Fruit fly (Drosophila melanogaster) whole organism, embryonic: Measurements from ENCODE around the gene CG8837.

ENCODE experiments used
- Abd-B ChIP-seq: fragments of 200-800 bp; sonication (Bioruptor generic); optimal IDR thresholded peaks from 2 replicates; lab custom pipeline; 2018; ENCODE audit warnings: missing biosample characterization, mild to moderate bottlenecking, missing genetic modification characterization, moderate library complexity
- Aef1 ChIP-seq: fragments of 200-800 bp; sonication (Bioruptor generic); IDR thresholded peaks from 3 replicates; pipeline ENCODE4 v1.3.6; 2022; ENCODE audit warnings: missing biosample characterization, missing genetic modification characterization
- Bdp1 ChIP-seq: fragments of 200-800 bp; sonication (Bioruptor generic); optimal IDR thresholded peaks from 3 replicates; lab custom pipeline; 2016; ENCODE audit warnings: missing biosample characterization, missing genetic modification characterization
- CG10366 ChIP-seq: fragments of 200-800 bp; sonication (Bioruptor generic); IDR thresholded peaks from 2 replicates; pipeline ENCODE4 v1.3.6; 2022; ENCODE audit warnings: missing biosample characterization, missing genetic modification characterization
- CG10431 ChIP-seq: fragments of 200-800 bp; sonication (Bioruptor generic); optimal IDR thresholded peaks from 3 replicates; lab custom pipeline; 2018; ENCODE audit warnings: missing biosample characterization, mild to moderate bottlenecking, missing genetic modification characterization
- CG10654 ChIP-seq: fragments of 200-800 bp; sonication (Bioruptor generic); optimal IDR thresholded peaks from 2 replicates; lab custom pipeline; 2016; ENCODE audit warnings: missing biosample characterization, missing genetic modification characterization
- CG10979 ChIP-seq: fragments of 200-800 bp; sonication (Bioruptor generic); optimal IDR thresholded peaks from 2 replicates; lab custom pipeline; 2018; ENCODE audit warnings: missing biosample characterization, mild to moderate bottlenecking, missing genetic modification characterization, moderate library complexity
- CG11398 ChIP-seq: fragments of 200-800 bp; sonication (Bioruptor generic); optimal IDR thresholded peaks from 2 replicates; lab custom pipeline; 2016; ENCODE audit warnings: missing biosample characterization, missing genetic modification characterization
- CG12155 ChIP-seq: fragments of 200-800 bp; sonication (Bioruptor generic); optimal IDR thresholded peaks from 3 replicates; lab custom pipeline; 2016; ENCODE audit warnings: missing biosample characterization, missing genetic modification characterization
- CG12391 ChIP-seq: fragments of 200-800 bp; sonication (Bioruptor generic); optimal IDR thresholded peaks from 3 replicates; lab custom pipeline; 2018; ENCODE audit warnings: missing biosample characterization, mild to moderate bottlenecking, missing genetic modification characterization, moderate library complexity
- CG12744 ChIP-seq: fragments of 200-800 bp; sonication (Bioruptor generic); optimal IDR thresholded peaks from 2 replicates; lab custom pipeline; 2016; ENCODE audit warnings: missing biosample characterization, missing genetic modification characterization
- CG12769 ChIP-seq: fragments of 200-800 bp; sonication (Bioruptor generic); optimal IDR thresholded peaks from 2 replicates; lab custom pipeline; 2019; ENCODE audit warnings: missing biosample characterization, mild to moderate bottlenecking, missing genetic modification characterization, moderate library complexity
- CG1647 ChIP-seq: fragments of 200-800 bp; sonication (Bioruptor generic); optimal IDR thresholded peaks from 3 replicates; lab custom pipeline; 2016; ENCODE audit warnings: missing biosample characterization, missing genetic modification characterization
- CG17186 ChIP-seq: fragments of 200-800 bp; sonication (Bioruptor generic); optimal IDR thresholded peaks from 3 replicates; lab custom pipeline; 2017; ENCODE audit warnings: missing biosample characterization, missing genetic modification reagents, missing genetic modification characterization
- CG1792 ChIP-seq: fragments of 200-800 bp; sonication (Bioruptor generic); optimal IDR thresholded peaks from 2 replicates; lab custom pipeline; 2016; ENCODE audit warnings: missing biosample characterization, missing genetic modification characterization
- CG33213 ChIP-seq: fragments of 200-800 bp; sonication (Bioruptor generic); optimal IDR thresholded peaks from 3 replicates; lab custom pipeline; 2016; ENCODE audit warnings: missing biosample characterization, missing genetic modification characterization
- CG3726 ChIP-seq: fragments of 200-800 bp; sonication (Bioruptor generic); IDR thresholded peaks from 3 replicates; pipeline ENCODE4, ENCODE4 v1.3.6; 2022; ENCODE audit warnings: missing biosample characterization, missing genetic modification characterization
- CG4328 ChIP-seq: fragments of 200-800 bp; sonication (Bioruptor generic); optimal IDR thresholded peaks from 3 replicates; lab custom pipeline; 2017; ENCODE audit warnings: missing biosample characterization, missing genetic modification reagents, missing genetic modification characterization
- CG6791 ChIP-seq: fragments of 200-800 bp; sonication (Bioruptor generic); IDR thresholded peaks from 3 replicates; pipeline ENCODE4 v1.3.6; 2022; ENCODE audit warnings: missing biosample characterization, missing genetic modification characterization; ENCODE audit not compliant: partially characterized antibody
- CG7357 ChIP-seq: fragments of 200-800 bp; sonication (Bioruptor generic); IDR thresholded peaks from 3 replicates; pipeline ENCODE4 v1.3.6; 2022; ENCODE audit warnings: missing biosample characterization, missing genetic modification characterization
- CG7556 ChIP-seq: fragments of 200-800 bp; sonication (Bioruptor generic); optimal IDR thresholded peaks from 2 replicates; lab custom pipeline; 2017; ENCODE audit warnings: missing biosample characterization, mild to moderate bottlenecking, missing genetic modification characterization
- CG8924 ChIP-seq: fragments of 200-800 bp; optimal IDR thresholded peaks from 3 replicates; lab custom pipeline; 2019; ENCODE audit warnings: missing biosample characterization, mild to moderate bottlenecking, missing genetic modification characterization, moderate library complexity
- CHES-1-like ChIP-seq: fragments of 200-800 bp; sonication (Bioruptor generic); optimal IDR thresholded peaks from 2 replicates; lab custom pipeline; 2016; ENCODE audit warnings: missing biosample characterization, missing genetic modification characterization
- D19A ChIP-seq: fragments of 200-800 bp; optimal IDR thresholded peaks from 3 replicates; lab custom pipeline; 2019; ENCODE audit warnings: missing biosample characterization, mild to moderate bottlenecking, missing genetic modification characterization, moderate library complexity
- Dek ChIP-seq: fragments of 200-800 bp; sonication (Bioruptor generic); optimal IDR thresholded peaks from 3 replicates; lab custom pipeline; 2019; ENCODE audit warnings: missing biosample characterization, mild to moderate bottlenecking, missing genetic modification characterization, moderate library complexity
- Gsc ChIP-seq: fragments of 200-800 bp; sonication (Bioruptor generic); IDR thresholded peaks from 2 replicates; pipeline ENCODE4 v1.3.6; 2022; ENCODE audit warnings: missing biosample characterization, missing genetic modification characterization
- HHEX ChIP-seq: fragments of 200-800 bp; sonication (Bioruptor generic); optimal IDR thresholded peaks from 3 replicates; lab custom pipeline; 2017; ENCODE audit warnings: missing biosample characterization, mild to moderate bottlenecking, missing genetic modification characterization, missing genetic modification reagents
- HLH54F ChIP-seq: fragments of 200-800 bp; sonication (Bioruptor generic); optimal IDR thresholded peaks from 3 replicates; lab custom pipeline; 2016; ENCODE audit warnings: missing biosample characterization, missing genetic modification characterization
- Hey ChIP-seq: fragments of 200-800 bp; sonication (Bioruptor generic); optimal IDR thresholded peaks from 3 replicates; lab custom pipeline; 2018; ENCODE audit warnings: missing biosample characterization, mild to moderate bottlenecking, missing genetic modification characterization
- Hmx ChIP-seq: fragments of 200-800 bp; sonication (Bioruptor generic); optimal IDR thresholded peaks from 2 replicates; lab custom pipeline; 2016; ENCODE audit warnings: missing biosample characterization, missing genetic modification characterization
- Kr ChIP-seq: fragments of 200-800 bp; sonication (Bioruptor generic); optimal IDR thresholded peaks from 2 replicates; lab custom pipeline; 2017; ENCODE audit warnings: missing biosample characterization, mild to moderate bottlenecking, missing genetic modification characterization
- MTF-1 ChIP-seq: fragments of 200-800 bp; sonication (Bioruptor generic); optimal IDR thresholded peaks from 2 replicates; lab custom pipeline; 2018; ENCODE audit warnings: missing biosample characterization, mild to moderate bottlenecking, missing genetic modification characterization, borderline replicate concordance
- Oli ChIP-seq: fragments of 200-800 bp; sonication (Bioruptor generic); optimal IDR thresholded peaks from 2 replicates; lab custom pipeline; 2018; ENCODE audit warnings: missing biosample characterization, mild to moderate bottlenecking, missing genetic modification characterization, moderate library complexity
- Optix ChIP-seq: fragments of 200-800 bp; sonication (Bioruptor generic); IDR thresholded peaks from 3 replicates; pipeline ENCODE4 v1.3.6; 2022; ENCODE audit warnings: missing biosample characterization, missing genetic modification characterization
- Sin3A ChIP-seq: fragments of >200 bp; optimal IDR thresholded peaks from 2 replicates; lab custom pipeline; 2018
- ab ChIP-seq: fragments of 200-800 bp; sonication (Bioruptor generic); optimal IDR thresholded peaks from 2 replicates; lab custom pipeline; 2016; ENCODE audit warnings: missing biosample characterization, missing genetic modification characterization
- amos ChIP-seq: fragments of 200-800 bp; sonication (Bioruptor generic); IDR thresholded peaks from 2 replicates; pipeline ENCODE4 v1.3.6; 2022; ENCODE audit warnings: missing biosample characterization, missing genetic modification characterization; ENCODE audit not compliant: partially characterized antibody
- bcd ChIP-seq: fragments of 200-800 bp; sonication (Bioruptor generic); optimal IDR thresholded peaks from 2 replicates; lab custom pipeline; 2017; ENCODE audit warnings: missing biosample characterization, mild to moderate bottlenecking, missing genetic modification characterization
- ci ChIP-seq: fragments of 200-800 bp; sonication (Bioruptor generic); IDR thresholded peaks from 3 replicates; pipeline ENCODE4 v1.3.6; 2022; ENCODE audit warnings: missing biosample characterization, missing genetic modification characterization
- dpn ChIP-seq, 2 experiments: fragments of 200-800 bp; sonication (Bioruptor generic); optimal IDR thresholded peaks; 3 replicates each; lab custom pipeline; 2016; ENCODE audit warnings: missing biosample characterization in 2 of 2, missing genetic modification characterization in 2 of 2
- hb ChIP-seq: fragments of 200-800 bp; sonication (Bioruptor generic); IDR thresholded peaks from 3 replicates; pipeline ENCODE4 v1.3.6; 2022; ENCODE audit warnings: missing biosample characterization, missing genetic modification characterization; ENCODE audit not compliant: partially characterized antibody
- hbn ChIP-seq: fragments of 200-800 bp; sonication (Bioruptor generic); IDR thresholded peaks from 2 replicates; pipeline ENCODE4 v1.3.6; 2022; ENCODE audit warnings: missing biosample characterization, missing genetic modification characterization; ENCODE audit not compliant: partially characterized antibody
- jing ChIP-seq: fragments of 200-800 bp; sonication (Bioruptor generic); optimal IDR thresholded peaks from 2 replicates; lab custom pipeline; 2018; ENCODE audit warnings: missing biosample characterization, mild to moderate bottlenecking, missing genetic modification characterization
- rib ChIP-seq: fragments of 200-800 bp; sonication (Bioruptor generic); IDR thresholded peaks from 2 replicates; pipeline ENCODE4 v1.3.6; 2022; ENCODE audit warnings: missing biosample characterization, missing genetic modification characterization
- schlank ChIP-seq: fragments of 200-800 bp; sonication (Bioruptor generic); optimal IDR thresholded peaks from 2 replicates; lab custom pipeline; 2018; ENCODE audit warnings: missing biosample characterization, mild to moderate bottlenecking, missing genetic modification characterization
- sim ChIP-seq: fragments of 200-800 bp; sonication (Bioruptor generic); IDR thresholded peaks from 2 replicates; pipeline ENCODE4 v1.3.6; 2022; ENCODE audit warnings: missing biosample characterization, missing genetic modification characterization
- tup ChIP-seq: fragments of 200-800 bp; sonication (Bioruptor generic); optimal IDR thresholded peaks from 2 replicates; lab custom pipeline; 2016; ENCODE audit warnings: missing biosample characterization, mild to moderate bottlenecking, missing genetic modification characterization, moderate library complexity
- z ChIP-seq: fragments of 200-800 bp; sonication (Bioruptor generic); IDR thresholded peaks from 3 replicates; pipeline ENCODE4 v1.3.6; 2022; ENCODE audit warnings: missing biosample characterization, missing genetic modification characterization
- zfh1 ChIP-seq: fragments of 200-800 bp; sonication (Bioruptor generic); IDR thresholded peaks from 3 replicates; pipeline ENCODE4 v1.3.6; 2022; ENCODE audit warnings: missing biosample characterization, missing genetic modification characterization

Gene CG8837

dm6 chr2L:3354642-3355380 lies 34.8 kb downstream of the CG8837 start, which contains the start of gene E23 (continued):
- TF ChIP-seq rib (GFP tag; lab: Robert Waterston, UW), result peak; percentile 96
- TF ChIP-seq CG7556 (GFP tag; lab: Kevin White, UChicago), result peak; percentile 100
- peak; percentile 98 for TF ChIP-seq zfh1 (GFP tag; lab: Robert Waterston, UW)
- peak; percentile 95 for TF ChIP-seq CG7357 (GFP tag; lab: Robert Waterston, UW)
- TF ChIP-seq Oli, result peak; percentile 99
- peak; percentile 86 for TF ChIP-seq CG1792 (GFP tag; lab: Kevin White, UChicago)
- TF ChIP-seq dpn (GFP tag; optimal IDR thresholded peaks at IDR 0.05; lab: Kevin White, UChicago), result peak; percentile 96 to 99
- no peak for TF ChIP-seq CG6791 (GFP tag; lab: Robert Waterston, UW)
- peak; percentile 71; the same call in 2 of the 3 replicates for TF ChIP-seq z (GFP tag; lab: Robert Waterston, UW)
- TF ChIP-seq tup, result peak; percentile 93
- peak; percentile 99 for TF ChIP-seq Dek (tag; lab: Kevin White, UChicago)
- peak; percentile 100 for TF ChIP-seq CG8924
- TF ChIP-seq schlank (tag; lab: Kevin White, UChicago), result peak; percentile 92
- TF ChIP-seq CHES-1-like, result peak; percentile 95
- peak; percentile 98 for TF ChIP-seq Aef1 (GFP tag; lab: Robert Waterston, UW)
- TF ChIP-seq CG10654, result peak; percentile 98
- TF ChIP-seq CG11398, result peak; percentile 79
- peak; percentile 97 for TF ChIP-seq CG12155 (GFP tag; lab: Kevin White, UChicago)
- peak; percentile 9; the same call in 1 of the 3 replicates for TF ChIP-seq hb (GFP tag; lab: Robert Waterston, UW)
- peak; percentile 93 for TF ChIP-seq CG12744
- TF ChIP-seq CG4328, result peak; percentile 98
- peak; percentile 98 for TF ChIP-seq Abd-B (GFP tag; lab: Kevin White, UChicago)
- TF ChIP-seq CG10366 (GFP tag; lab: Robert Waterston, UW), result peak; percentile 98
- peak; percentile 98 for TF ChIP-seq D19A
- peak; percentile 90 for TF ChIP-seq MTF-1 (GFP tag; lab: Kevin White, UChicago)
- TF ChIP-seq amos (GFP tag; lab: Robert Waterston, UW), result peak; percentile 58; the same call in 1 of the 2 replicates
- TF ChIP-seq CG33213, result peak; percentile 91
- TF ChIP-seq ab (GFP tag; lab: Kevin White, UChicago), result peak; percentile 73
- TF ChIP-seq ci (GFP tag; lab: Robert Waterston, UW), result peak; percentile 97
- peak; percentile 97 for TF ChIP-seq CG3726 (GFP tag; lab: Robert Waterston, UW)
- peak; percentile 100 for TF ChIP-seq CG12391
- peak; percentile 88 for TF ChIP-seq Hey (tag; lab: Kevin White, UChicago)
- TF ChIP-seq hbn (GFP tag; lab: Robert Waterston, UW), result no peak
- peak; percentile 99 for TF ChIP-seq bcd (GFP tag; lab: Kevin White, UChicago)
- TF ChIP-seq CG10431, result peak; percentile 97
- peak; percentile 93 for TF ChIP-seq jing
- peak; percentile 95 for TF ChIP-seq Optix (GFP tag; lab: Robert Waterston, UW)
- peak; percentile 99 for TF ChIP-seq HHEX
- no peak for TF ChIP-seq Sin3A (lab: Kevin White, UChicago)
- TF ChIP-seq Bdp1, result peak; percentile 90
- peak; percentile 97 for TF ChIP-seq HLH54F (GFP tag; lab: Kevin White, UChicago)
- TF ChIP-seq Hmx, result peak; percentile 84
- TF ChIP-seq CG12769 (tag; lab: Kevin White, UChicago), result peak; percentile 89
- TF ChIP-seq Kr, result peak; percentile 83
- peak; percentile 99 for TF ChIP-seq CG10979 (tag; lab: Kevin White, UChicago)
- peak; percentile 95 for TF ChIP-seq sim (GFP tag; lab: Robert Waterston, UW)
- peak; percentile 94 for TF ChIP-seq CG1647 (GFP tag; lab: Kevin White, UChicago)
- peak; percentile 82 for TF ChIP-seq CG17186 (GFP tag; lab: Kevin White, UChicago)
- peak; percentile 92 for TF ChIP-seq Gsc (GFP tag; lab: Robert Waterston, UW)
